Worm (Caenorhabditis elegans) whole organism, L4 larva: ENCODE data around the gene asp-16.

Source experiments
- D1046.2 ChIP-seq: fragments of 200-800 bp; sonication (Bioruptor generic); IDR thresholded peaks from 2 replicates; pipeline ENCODE4 v1.3.6; 2022; ENCODE audit warnings: missing genetic modification characterization, missing compliant biosample characterization
- F44E2.7 ChIP-seq: fragments of 200-800 bp; sonication (Bioruptor generic); IDR thresholded peaks from 2 replicates; pipeline ENCODE4 v2.1.2; 2022; ENCODE audit warnings: missing genetic modification characterization, missing compliant biosample characterization
- Y48G9A.11 ChIP-seq: fragments of 200-800 bp; sonication (Bioruptor generic); IDR thresholded peaks from 2 replicates; pipeline ENCODE4 v1.3.6; 2022; ENCODE audit warnings: missing genetic modification reagents, missing genetic modification characterization, missing compliant biosample characterization
- Y5F2A.4 ChIP-seq: fragments of 200-800 bp; sonication (Bioruptor generic); optimal IDR thresholded peaks from 2 replicates; lab custom pipeline; 2018; ENCODE audit warnings: mild to moderate bottlenecking, missing genetic modification characterization, missing compliant biosample characterization
- ZK337.2 ChIP-seq: fragments of 200-800 bp; sonication (Bioruptor generic); IDR thresholded peaks from 2 replicates; pipeline ENCODE4 v1.3.6; 2022; ENCODE audit warnings: missing genetic modification reagents, missing genetic modification characterization, missing compliant biosample characterization
- aha-1 ChIP-seq: fragments of 150-350 bp; peaks from one replicate; lab custom pipeline; 2014; ENCODE audit warnings: missing biosample characterization, missing genetic modification characterization
- ama-1 ChIP-seq: fragments of 150-350 bp; optimal IDR thresholded peaks from 2 replicates; lab custom pipeline; 2014; ENCODE audit warnings: inconsistent platforms, mixed read lengths
- ceh-20 ChIP-seq: fragments of 200-800 bp; sonication (Bioruptor generic); IDR thresholded peaks from 2 replicates; pipeline ENCODE4 v1.3.6; 2022; ENCODE audit warnings: missing genetic modification reagents, missing genetic modification characterization, missing compliant biosample characterization
- ceh-32 ChIP-seq: sonication (generic microtip); optimal IDR thresholded peaks from 2 replicates; lab custom pipeline; 2016; ENCODE audit warnings: mild to moderate bottlenecking, missing genetic modification characterization, missing compliant biosample characterization; ENCODE audit not compliant: poor library complexity
- ceh-44 ChIP-seq: fragments of 200-800 bp; sonication (Bioruptor generic); IDR thresholded peaks from 2 replicates; pipeline ENCODE4 v1.3.6; 2022; ENCODE audit warnings: missing genetic modification reagents, missing genetic modification characterization, missing compliant biosample characterization
- ceh-62 ChIP-seq: sonication (generic microtip); optimal IDR thresholded peaks from 2 replicates; lab custom pipeline; 2017; ENCODE audit warnings: missing biosample characterization, missing genetic modification characterization
- ces-1 ChIP-seq: fragments of 150-350 bp; sonication (generic microtip); optimal IDR thresholded peaks from 4 replicates; lab custom pipeline; 2014; ENCODE audit warnings: missing biosample characterization, missing genetic modification reagents, missing genetic modification characterization
- daf-19 ChIP-seq: fragments of 200-800 bp; sonication (Bioruptor generic); conservative IDR thresholded peaks from 2 replicates; pipeline ENCODE4 v1.3.6; 2022; ENCODE audit warnings: missing genetic modification characterization, missing compliant biosample characterization
- dve-1 ChIP-seq: sonication (generic microtip); optimal IDR thresholded peaks from 2 replicates; lab custom pipeline; 2017; ENCODE audit warnings: antibody characterized with exemption, mild to moderate bottlenecking, missing genetic modification characterization, missing compliant biosample characterization; ENCODE audit not compliant: insufficient read depth
- egl-43 ChIP-seq: fragments of 200-800 bp; sonication (Bioruptor generic); IDR thresholded peaks from 2 replicates; pipeline ENCODE4 v1.3.6; 2022; ENCODE audit warnings: missing genetic modification reagents, missing genetic modification characterization, missing compliant biosample characterization
- fos-1 ChIP-seq: fragments of 150-350 bp; optimal IDR thresholded peaks from 2 replicates; lab custom pipeline; 2014; ENCODE audit warnings: missing biosample characterization, missing genetic modification characterization
- hlh-11 ChIP-seq: fragments of 200-800 bp; sonication (Bioruptor generic); optimal IDR thresholded peaks from 2 replicates; lab custom pipeline; 2018; ENCODE audit warnings: mild to moderate bottlenecking, missing genetic modification characterization, missing compliant biosample characterization
- jun-1 ChIP-seq: fragments of 150-350 bp; optimal IDR thresholded peaks from 2 replicates; lab custom pipeline; 2014; ENCODE audit warnings: missing biosample characterization, missing genetic modification reagents, missing genetic modification characterization
- lim-7 ChIP-seq: fragments of 200-800 bp; sonication (Bioruptor generic); IDR thresholded peaks from 2 replicates; pipeline ENCODE4 v1.3.6; 2022; ENCODE audit warnings: missing genetic modification characterization, missing compliant biosample characterization
- lin-13 ChIP-seq: fragments of 150-350 bp; optimal IDR thresholded peaks from 2 replicates; lab custom pipeline; 2014; ENCODE audit warnings: missing biosample characterization, missing genetic modification reagents, missing genetic modification characterization
- lin-15B ChIP-seq: fragments of 150-350 bp; sonication (generic microtip); optimal IDR thresholded peaks from 3 replicates; lab custom pipeline; 2014; ENCODE audit warnings: missing biosample characterization, missing genetic modification characterization
- lin-29 ChIP-seq: fragments of 200-800 bp; sonication (Bioruptor generic); IDR thresholded peaks from 2 replicates; pipeline ENCODE4 v1.3.6; 2022; ENCODE audit warnings: missing genetic modification reagents, missing genetic modification characterization, missing compliant biosample characterization
- lin-38 ChIP-seq: fragments of 200-800 bp; sonication (Bioruptor generic); IDR thresholded peaks from 2 replicates; pipeline ENCODE4 v1.3.6; 2022; ENCODE audit warnings: missing genetic modification reagents, missing genetic modification characterization, missing compliant biosample characterization
- lir-3 ChIP-seq: sonication (generic microtip); optimal IDR thresholded peaks from 2 replicates; lab custom pipeline; 2016; ENCODE audit warnings: mild to moderate bottlenecking, missing genetic modification characterization, missing compliant biosample characterization
- madf-9 ChIP-seq: fragments of 200-800 bp; sonication (Bioruptor generic); conservative IDR thresholded peaks from 2 replicates; pipeline ENCODE4 v1.3.6; 2022; ENCODE audit warnings: missing genetic modification reagents, missing genetic modification characterization, missing compliant biosample characterization
- mdl-1 ChIP-seq, 2 experiments: fragments of 150-350 bp in 1 of 2; sonication (generic microtip) in 1 of 2; optimal IDR thresholded peaks; 2 replicates each; lab custom pipeline; 2014 to 2017; ENCODE audit warnings: missing biosample characterization in 2 of 2, missing genetic modification characterization in 2 of 2
- mxl-3 ChIP-seq: fragments of 200-800 bp; sonication (Bioruptor generic); optimal IDR thresholded peaks from 2 replicates; lab custom pipeline; 2018; ENCODE audit warnings: mild to moderate bottlenecking, missing genetic modification characterization, missing compliant biosample characterization
- nhr-10 ChIP-seq: fragments of 150-350 bp; optimal IDR thresholded peaks from 2 replicates; lab custom pipeline; 2014; ENCODE audit warnings: missing biosample characterization, missing genetic modification characterization
- nhr-102 ChIP-seq: sonication (generic microtip); optimal IDR thresholded peaks from 2 replicates; lab custom pipeline; 2016; ENCODE audit warnings: mild to moderate bottlenecking, missing genetic modification characterization, moderate library complexity, missing compliant biosample characterization
- nhr-11 ChIP-seq: fragments of 150-350 bp; optimal IDR thresholded peaks from 2 replicates; lab custom pipeline; 2014; ENCODE audit warnings: missing biosample characterization, missing genetic modification characterization
- nhr-237 ChIP-seq: sonication (generic microtip); optimal IDR thresholded peaks from 2 replicates; lab custom pipeline; 2017; ENCODE audit warnings: missing biosample characterization, missing genetic modification characterization
- nhr-42 ChIP-seq: fragments of 200-800 bp; sonication (Bioruptor generic); IDR thresholded peaks from 2 replicates; pipeline ENCODE4 v1.3.6; 2022; ENCODE audit warnings: missing genetic modification characterization, missing compliant biosample characterization
- nhr-48 ChIP-seq: sonication (generic microtip); optimal IDR thresholded peaks from 2 replicates; lab custom pipeline; 2016; ENCODE audit warnings: mild to moderate bottlenecking, missing genetic modification characterization, missing compliant biosample characterization
- nhr-76 ChIP-seq: fragments of 150-350 bp; optimal IDR thresholded peaks from 2 replicates; lab custom pipeline; 2014; ENCODE audit warnings: missing biosample characterization, missing genetic modification characterization
- pha-4 ChIP-seq, 2 experiments: fragments of 150-350 bp in 1 of 2; fragments of 200-800 bp in 1 of 2; sonication (Bioruptor generic) in 1 of 2; IDR thresholded peaks in 1 of 2; optimal IDR thresholded peaks in 1 of 2; 2 replicates each; pipeline versions ENCODE4 v1.3.6 to Lab custom; 2014 to 2022; ENCODE audit warnings: missing genetic modification characterization in 2 of 2, missing genetic modification reagents in 2 of 2, missing biosample characterization in 1 of 2, missing compliant biosample characterization in 1 of 2
- saeg-2 ChIP-seq: fragments of 200-800 bp; sonication (Bioruptor generic); IDR thresholded peaks from 2 replicates; pipeline ENCODE4 v1.3.6; 2022; ENCODE audit warnings: missing genetic modification reagents, missing genetic modification characterization, missing compliant biosample characterization
- set-16 ChIP-seq: fragments of 200-800 bp; sonication (Bioruptor generic); IDR thresholded peaks from 2 replicates; pipeline ENCODE4 v1.3.6; 2022; ENCODE audit warnings: missing genetic modification reagents, missing genetic modification characterization, missing compliant biosample characterization
- snpc-4 ChIP-seq: fragments of 150-350 bp; optimal IDR thresholded peaks from 2 replicates; lab custom pipeline; 2014; ENCODE audit warnings: missing biosample characterization, missing genetic modification characterization
- spr-3 ChIP-seq: fragments of 200-800 bp; sonication (Bioruptor generic); optimal IDR thresholded peaks from 2 replicates; lab custom pipeline; 2018; ENCODE audit warnings: mild to moderate bottlenecking, missing genetic modification characterization, missing compliant biosample characterization
- tag-97 ChIP-seq: fragments of 200-800 bp; sonication (Bioruptor generic); IDR thresholded peaks from 2 replicates; pipeline ENCODE4 v1.3.6; 2022; ENCODE audit warnings: missing genetic modification characterization, missing compliant biosample characterization
- tra-1 ChIP-seq: fragments of 200-800 bp; sonication (Bioruptor generic); IDR thresholded peaks from 2 replicates; pipeline ENCODE4 v1.3.6; 2022; ENCODE audit warnings: missing genetic modification reagents, missing genetic modification characterization, missing compliant biosample characterization
- unc-130 ChIP-seq: sonication (generic microtip); optimal IDR thresholded peaks from 2 replicates; lab custom pipeline; 2016; ENCODE audit warnings: missing genetic modification reagents, missing genetic modification characterization, missing compliant biosample characterization
- unc-39 ChIP-seq: sonication (generic microtip); optimal IDR thresholded peaks from 2 replicates; lab custom pipeline; 2017; ENCODE audit warnings: missing biosample characterization, missing genetic modification characterization
- unc-62 ChIP-seq, 3 experiments: fragments of 150-350 bp in 1 of 3; sonication (generic microtip); optimal IDR thresholded peaks in 2 of 3; peaks in 1 of 3; 1 replicate in 1 of 3; 2 replicates in 2 of 3; lab custom pipeline; 2014 to 2017; ENCODE audit warnings: missing biosample characterization in 3 of 3, missing genetic modification characterization in 3 of 3, missing genetic modification reagents in 3 of 3, missing genotype in 1 of 3
- zag-1 ChIP-seq: fragments of 150-350 bp; optimal IDR thresholded peaks from 2 replicates; lab custom pipeline; 2014; ENCODE audit warnings: missing biosample characterization, missing genetic modification characterization
- ztf-11 ChIP-seq: fragments of 150-350 bp; optimal IDR thresholded peaks from 2 replicates; lab custom pipeline; 2014; ENCODE audit warnings: missing biosample characterization, missing genetic modification characterization

Gene asp-16

DNA sequence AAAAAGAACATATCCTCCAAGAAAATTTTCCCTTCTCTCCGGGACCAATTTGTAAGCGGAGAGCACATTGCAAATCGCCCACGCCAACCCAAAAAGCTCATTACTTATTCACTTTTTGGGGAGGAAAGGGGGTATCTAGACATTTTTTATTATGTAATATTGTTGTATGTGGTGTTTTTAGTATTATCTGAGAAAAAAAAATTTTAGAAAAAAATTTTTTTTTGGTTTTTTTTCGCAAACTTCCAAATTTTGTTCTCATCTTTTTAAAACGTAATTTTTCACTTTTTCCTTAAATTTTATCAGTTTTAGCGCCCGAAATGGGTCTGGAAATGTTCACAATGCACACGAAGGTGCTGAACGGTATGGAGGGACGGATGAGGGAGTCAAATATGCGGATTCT is 17.5 kb upstream of the asp-16 start, which contains the start of gene twk-46:
twk-46 (plus strand) TSS at position 301 of the 400 bp plus-strand sequence.
- no peak for TF ChIP-seq Y48G9A.11
- no peak for TF ChIP-seq nhr-42 (GFP tag; lab: Robert Waterston, UW)
- TF ChIP-seq saeg-2: no peak
- TF ChIP-seq ztf-11 (tag; lab: Kevin White, UChicago): no peak
- no peak for TF ChIP-seq aha-1 (tag; lab: Kevin White, UChicago)
- TF ChIP-seq pha-4 (GFP tag; IDR thresholded peaks at IDR 0.05; lab: Robert Waterston, UW): no peak
- no peak for TF ChIP-seq pha-4 (tag; optimal IDR thresholded peaks at IDR 0.05; lab: Kevin White, UChicago)
- no peak for TF ChIP-seq mdl-1 (tag; optimal IDR thresholded peaks at IDR 0.05; lab: Kevin White, UChicago)
- TF ChIP-seq madf-9 (GFP tag; lab: Robert Waterston, UW): no peak
- TF ChIP-seq unc-39: no peak
- TF ChIP-seq lin-29 (GFP tag; lab: Robert Waterston, UW): no peak
- no peak for TF ChIP-seq lin-38 (GFP tag; lab: Robert Waterston, UW)
- TF ChIP-seq jun-1 (tag; lab: Kevin White, UChicago): no peak
- no peak for TF ChIP-seq ceh-44 (GFP tag; lab: Robert Waterston, UW)
- no peak for TF ChIP-seq nhr-102 (tag; lab: Kevin White, UChicago)

DNA sequence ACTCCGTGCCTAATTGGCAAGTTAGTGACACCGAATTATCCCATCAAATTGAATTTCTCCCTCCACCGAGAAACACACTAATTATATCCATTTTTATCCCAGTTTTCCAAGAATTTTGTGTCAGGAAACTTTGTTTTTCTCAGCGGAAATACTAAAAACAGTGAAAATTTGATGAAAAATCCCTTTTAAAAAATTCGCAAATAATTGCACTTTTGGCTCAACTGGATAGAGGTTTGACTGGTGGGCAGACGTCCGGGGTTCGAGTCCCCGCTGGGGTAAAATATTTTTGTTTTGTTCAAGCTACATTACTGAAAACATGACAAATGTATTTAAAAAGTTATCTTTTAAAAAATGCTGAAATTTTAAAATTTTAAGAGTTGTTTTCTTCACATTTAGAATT is 15.7 kb upstream of the asp-16 start:
- TF ChIP-seq lin-13: no peak
- no peak for TF ChIP-seq daf-19
- TF ChIP-seq D1046.2 (GFP tag; lab: Robert Waterston, UW): no peak
- TF ChIP-seq ama-1 (lab: Kevin White, UChicago): no peak
- TF ChIP-seq ceh-32: no peak
- TF ChIP-seq Y5F2A.4 (GFP tag; lab: Kevin White, UChicago): no peak
- peak; percentile 14 for TF ChIP-seq aha-1 (tag; lab: Kevin White, UChicago)

DNA sequence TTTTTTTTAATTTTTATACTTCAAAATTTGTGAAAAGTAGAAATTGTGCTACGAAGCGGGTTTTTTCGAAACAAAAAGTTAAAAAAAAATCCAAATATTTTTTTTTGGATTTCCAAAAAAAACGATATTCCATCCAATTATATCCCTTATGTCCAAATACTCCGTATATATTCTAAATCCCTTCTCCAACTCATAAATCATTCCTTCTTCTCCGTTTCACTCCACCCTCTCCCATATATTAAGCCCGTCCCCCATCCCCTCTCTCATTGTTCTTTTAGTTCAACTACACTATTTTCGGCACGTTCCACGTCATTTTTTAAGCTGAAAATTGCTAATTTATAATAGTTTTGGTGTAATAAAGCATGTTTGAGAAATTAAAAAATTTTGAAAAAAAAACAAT is 15.2 kb upstream of the asp-16 start:
- no peak for TF ChIP-seq nhr-11 (tag; lab: Kevin White, UChicago)
- TF ChIP-seq ceh-20 (GFP tag; lab: Robert Waterston, UW): 0 out of 2 replicates have a peak, but pooled peaks have one; percentile 31

DNA sequence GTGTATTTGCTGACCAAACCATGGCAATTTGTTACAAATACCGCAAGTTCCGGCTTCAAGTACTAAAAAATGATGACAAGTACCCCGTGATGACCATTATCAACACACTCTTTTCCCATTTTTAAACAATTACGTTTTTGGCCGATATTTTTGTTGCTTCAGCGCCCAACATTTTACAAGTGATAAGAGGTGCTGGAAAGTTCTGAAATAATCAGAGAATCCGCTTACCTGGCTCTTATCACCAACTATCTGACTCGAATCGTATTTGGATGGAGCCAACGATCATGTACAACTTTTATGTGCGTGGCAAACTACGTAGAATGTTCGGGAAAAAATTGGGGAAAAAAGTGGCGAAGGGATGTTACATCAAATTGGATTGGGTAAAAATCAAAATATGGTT is 10.9 kb upstream of the asp-16 start:
- TF ChIP-seq tra-1 (GFP tag; lab: Robert Waterston, UW) (0 out of 2 replicates have a peak, but pooled peaks have one; percentile 39), unc-39 (no peak), lim-7 (no peak), set-16 (no peak), ZK337.2 (no peak), spr-3 (GFP tag; lab: Kevin White, UChicago) (no peak), nhr-237 (tag; lab: Kevin White, UChicago) (no peak), nhr-76 (tag; lab: Kevin White, UChicago) (no peak), hlh-11 (tag; lab: Kevin White, UChicago) (peak; percentile 77), Y48G9A.11 (no peak), lin-15B (tag; lab: Kevin White, UChicago) (no peak), fos-1 (tag; lab: Kevin White, UChicago) (no peak), mxl-3 (GFP tag; lab: Kevin White, UChicago) (no peak), mdl-1 (tag; optimal IDR thresholded peaks at IDR 0.05; lab: Kevin White, UChicago) (no peak), dve-1 (tag; lab: Kevin White, UChicago) (peak; percentile 82), daf-19 (no peak), unc-62 (GFP tag; optimal IDR thresholded peaks at IDR 0.05 in 1 of 2; lab: Kevin White, UChicago) (no peak), unc-62 (tag; optimal IDR thresholded peaks at IDR 0.05; lab: Kevin White, UChicago) (no peak), F44E2.7 (GFP tag; lab: Robert Waterston, UW) (no peak), ces-1 (GFP tag; lab: Kevin White, UChicago) (no peak), nhr-11 (tag; lab: Kevin White, UChicago) (no peak), egl-43 (GFP tag; lab: Robert Waterston, UW) (no peak), unc-130 (GFP tag; lab: Kevin White, UChicago) (no peak), nhr-10 (tag; lab: Kevin White, UChicago) (peak; percentile 7), snpc-4 (tag; lab: Kevin White, UChicago) (no peak), saeg-2 (no peak), tag-97 (GFP tag; lab: Robert Waterston, UW) (no peak), lir-3 (no peak), nhr-48 (tag; lab: Kevin White, UChicago) (peak; percentile 24), zag-1 (tag; lab: Kevin White, UChicago) (no peak), ceh-62 (tag; lab: Kevin White, UChicago) (no peak), D1046.2 (GFP tag; lab: Robert Waterston, UW) (no peak), ceh-44 (GFP tag; lab: Robert Waterston, UW) (no peak)
